Worm (Caenorhabditis elegans) whole organism, early embryonic: ENCODE results near the gene sru-35.

Experiments
- F13C5.2 ChIP-seq: sonication (generic microtip); optimal IDR thresholded peaks from 2 replicates; lab custom pipeline; 2017; ENCODE audit warnings: mild to moderate bottlenecking, missing genetic modification characterization, inconsistent platforms, missing compliant biosample characterization
- aly-1 ChIP-seq: sonication (generic microtip); optimal IDR thresholded peaks from 2 replicates; lab custom pipeline; 2016; ENCODE audit warnings: missing genetic modification characterization, missing compliant biosample characterization
- ama-1 ChIP-seq: fragments of 150-350 bp; optimal IDR thresholded peaks from 2 replicates; lab custom pipeline; 2014
- ceh-36 ChIP-seq: sonication (generic microtip); optimal IDR thresholded peaks from 2 replicates; lab custom pipeline; 2016; ENCODE audit warnings: missing genetic modification characterization, inconsistent platforms, missing compliant biosample characterization
- flt-1 ChIP-seq: fragments of 200-800 bp; sonication (Bioruptor generic); IDR thresholded peaks from 2 replicates; pipeline ENCODE4 v1.3.6; 2022; ENCODE audit warnings: missing genetic modification characterization, missing compliant biosample characterization
- hmbx-1 ChIP-seq: sonication (generic microtip); optimal IDR thresholded peaks from 2 replicates; lab custom pipeline; 2016; ENCODE audit warnings: mild to moderate bottlenecking, missing genetic modification characterization, missing compliant biosample characterization
- hmg-4 ChIP-seq: fragments of 200-800 bp; sonication (Bioruptor generic); optimal IDR thresholded peaks from 2 replicates; lab custom pipeline; 2018; ENCODE audit warnings: mild to moderate bottlenecking, missing genetic modification characterization, missing compliant biosample characterization
- hnd-1 ChIP-seq: sonication (generic microtip); optimal IDR thresholded peaks from 2 replicates; lab custom pipeline; 2016; ENCODE audit warnings: missing genetic modification characterization, missing compliant biosample characterization
- pes-1 ChIP-seq: fragments of 200-800 bp; sonication (Bioruptor generic); IDR thresholded peaks from 2 replicates; pipeline ENCODE4 v1.3.6; 2022; ENCODE audit warnings: missing genetic modification reagents, missing genetic modification characterization, missing compliant biosample characterization
- tbx-11 ChIP-seq: fragments of 200-800 bp; sonication (Bioruptor generic); IDR thresholded peaks from 2 replicates; pipeline ENCODE4 v1.3.6; 2022; ENCODE audit warnings: missing genetic modification characterization, missing compliant biosample characterization
- tra-4 ChIP-seq: sonication (generic microtip); optimal IDR thresholded peaks from 2 replicates; lab custom pipeline; 2017; ENCODE audit warnings: missing genetic modification characterization, missing compliant biosample characterization

ce11 chrIV:8748967-8749366, 41.1 kb downstream of the sru-35 start:
- TF ChIP-seq tbx-11 (GFP tag; lab: Robert Waterston, UW) (no peak), aly-1 (tag; lab: Kevin White, UChicago) (no peak), F13C5.2 (no peak), tra-4 (tag; lab: Kevin White, UChicago) (no peak), ama-1 (lab: Kevin White, UChicago) (no peak), hmbx-1 (tag; lab: Kevin White, UChicago) (no peak), hnd-1 (tag; lab: Kevin White, UChicago) (no peak), pes-1 (GFP tag; lab: Robert Waterston, UW) (no peak), flt-1 (GFP tag; lab: Robert Waterston, UW) (no peak), ceh-36 (no peak), hmg-4 (GFP tag; lab: Kevin White, UChicago) (no peak)
